Worm (Caenorhabditis elegans): Measurements from ENCODE around the gene odc-1.

DNA sequence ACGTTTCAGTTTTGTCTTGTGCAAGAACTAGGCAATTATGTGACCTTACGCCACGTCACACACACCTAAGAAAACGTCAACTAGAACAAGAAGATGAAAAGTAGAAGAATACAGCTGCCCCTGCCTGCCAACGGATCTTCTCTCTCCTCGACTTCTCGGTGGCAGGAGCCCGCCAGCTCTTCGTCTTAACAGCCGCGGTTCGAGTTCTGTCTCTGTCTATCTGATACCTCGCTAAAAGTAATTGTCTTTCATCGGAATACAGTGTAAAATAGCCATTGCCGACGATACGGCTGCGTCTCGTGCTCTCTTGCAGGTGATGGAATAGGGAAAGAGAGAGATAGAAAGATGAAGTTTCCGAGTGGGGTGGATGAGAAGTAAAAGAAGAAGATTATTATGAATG, 30.3 kb upstream of the odc-1 start:
- no peak for TF ChIP-seq ztf-11 (tag; optimal IDR thresholded peaks at IDR 0.05)
- TF ChIP-seq lin-13 (tag; optimal IDR thresholded peaks at IDR 0.05): no peak
- no peak for TF ChIP-seq nhr-12 (tag; optimal IDR thresholded peaks at IDR 0.05)
- no peak for TF ChIP-seq lsy-2 (tag; optimal IDR thresholded peaks at IDR 0.05)
- no peak for TF ChIP-seq elt-3 (tag; optimal IDR thresholded peaks at IDR 0.05)
- TF ChIP-seq unc-62 (GFP tag; optimal IDR thresholded peaks at IDR 0.05): peak; percentile 59
- no peak for TF ChIP-seq flh-1 (GFP tag; optimal IDR thresholded peaks at IDR 0.05)
- TF ChIP-seq nhr-76 (tag; optimal IDR thresholded peaks at IDR 0.05): no peak
- no peak for TF ChIP-seq ces-1 (GFP tag; optimal IDR thresholded peaks at IDR 0.05)
